Fruit fly (Drosophila melanogaster): ENCODE data around the gene Ugt35C1.
A peak's percentile ranks its signal among the peaks of the same experiment; 100 is the strongest.

Gene Ugt35C1

dm6 chr3R:11128116-11128626, at the start of gene Ugt35C1:
Gene Ugt35C1, minus strand, starts transcription at chr3R:11128328.
- peak in 1 of 2 experiments; percentile 15 for TF ChIP-seq Trl (optimal IDR thresholded peaks at IDR 0.05)
- TF ChIP-seq Trl (GFP tag; optimal IDR thresholded peaks at IDR 0.05), result no peak
- TF ChIP-seq Ets97D (GFP tag; optimal IDR thresholded peaks at IDR 0.05), result no peak
- peak; percentile 67 for TF ChIP-seq CG3995 (GFP tag; optimal IDR thresholded peaks at IDR 0.05)
- no peak for TF ChIP-seq CTCF (GFP tag; optimal IDR thresholded peaks at IDR 0.05)
- TF ChIP-seq amos (GFP tag; IDR thresholded peaks at IDR 0.05; ENCODE audit: partially characterized antibody), result peak; percentile 11; the same call in 1 of the 2 replicates
- TF ChIP-seq exex (tag; optimal IDR thresholded peaks at IDR 0.05), result peak; percentile 46
- TF ChIP-seq chinmo (GFP tag; IDR thresholded peaks at IDR 0.05; ENCODE audit: partially characterized antibody), result 0 out of 4 replicates have a peak, but pooled peaks have one; percentile 22
- TF ChIP-seq h (optimal IDR thresholded peaks at IDR 0.05), result no peak
- TF ChIP-seq CG34376 (GFP tag; optimal IDR thresholded peaks at IDR 0.05), result peak; percentile 33
- peak; percentile 16 for TF ChIP-seq lab (GFP tag; optimal IDR thresholded peaks at IDR 0.05)

- TF ChIP-seq sd (tag; optimal IDR thresholded peaks at IDR 0.05) (peak; percentile 68), ro (GFP tag; IDR thresholded peaks at IDR 0.05) (no peak), chinmo (GFP tag; IDR thresholded peaks at IDR 0.05; ENCODE audit: partially characterized antibody) (no peak), CG4282 (GFP tag; optimal IDR thresholded peaks at IDR 0.05) (no peak), lab (GFP tag; optimal IDR thresholded peaks at IDR 0.05) (no peak), CG6254 (GFP tag; optimal IDR thresholded peaks at IDR 0.05) (no peak), CG4707 (GFP tag; optimal IDR thresholded peaks at IDR 0.05) (no peak), grau (tag; optimal IDR thresholded peaks at IDR 0.05) (no peak), so (GFP tag; IDR thresholded peaks at IDR 0.05) (no peak), CG7357 (GFP tag; IDR thresholded peaks at IDR 0.05) (no peak), Atf6 (GFP tag; IDR thresholded peaks at IDR 0.05) (no peak), Nf-YC (tag; optimal IDR thresholded peaks at IDR 0.05) (no peak), fd102C (GFP tag; optimal IDR thresholded peaks at IDR 0.05) (no peak), jigr1 (GFP tag; IDR thresholded peaks at IDR 0.05) (no peak), CG10209 (GFP tag; optimal IDR thresholded peaks at IDR 0.05) (no peak), CG31365 (tag; optimal IDR thresholded peaks at IDR 0.05) (no peak), CG30431 (GFP tag; optimal IDR thresholded peaks at IDR 0.05) (no peak), mirr (GFP tag; optimal IDR thresholded peaks at IDR 0.05) (peak; percentile 84), hkb (optimal IDR thresholded peaks at IDR 0.05) (no peak), hkb (GFP tag; IDR thresholded peaks at IDR 0.05) (no peak), cato (GFP tag; optimal IDR thresholded peaks at IDR 0.05; ENCODE audit: borderline replicate concordance) (no peak), CG15514 (GFP tag; optimal IDR thresholded peaks at IDR 0.05) (no peak), nerfin-1 (tag; optimal IDR thresholded peaks at IDR 0.05) (no peak), ems (GFP tag; optimal IDR thresholded peaks at IDR 0.05) (no peak), bsh (GFP tag; optimal IDR thresholded peaks at IDR 0.05) (no peak), CG10462 (GFP tag; optimal IDR thresholded peaks at IDR 0.05) (no peak), zfh2 (GFP tag; optimal IDR thresholded peaks at IDR 0.05) (no peak), Xbp1 (GFP tag; optimal IDR thresholded peaks at IDR 0.05) (no peak), Ets65A (GFP tag) (no peak), GATAe (GFP tag; conservative IDR thresholded peaks at IDR 0.05) (peak; percentile 60), B-H1 (GFP tag; IDR thresholded peaks at IDR 0.05) (no peak), CG10979 (tag; optimal IDR thresholded peaks at IDR 0.05) (no peak), Sry-δ (GFP tag; optimal IDR thresholded peaks at IDR 0.05) (no peak), unpg (GFP tag; optimal IDR thresholded peaks at IDR 0.05) (no peak), CG1233 (GFP tag; optimal IDR thresholded peaks at IDR 0.05) (no peak), CG18764 (GFP tag; optimal IDR thresholded peaks at IDR 0.05) (no peak), Dfd (GFP tag; optimal IDR thresholded peaks at IDR 0.05) (no peak), CG9817 (tag; optimal IDR thresholded peaks at IDR 0.05) (no peak), Ssrp (tag; optimal IDR thresholded peaks at IDR 0.05) (no peak), CG13624 (GFP tag; optimal IDR thresholded peaks at IDR 0.05) (no peak), CG7786 (GFP tag; optimal IDR thresholded peaks at IDR 0.05) (no peak), CG4404 (GFP tag; IDR thresholded peaks at IDR 0.05) (no peak)
Measured at dm6 chr3R:11177579-11177978, 49.5 kb upstream of the Ugt35C1 start.
